Worm (Caenorhabditis elegans) whole organism, midembryonic: ENCODE results near the gene C46F11.5.

Experiments used
- T22C8.4 ChIP-seq: fragments of 200-800 bp; sonication (Bioruptor generic); IDR thresholded peaks from 2 replicates; pipeline ENCODE4 v1.3.6; 2022; ENCODE audit warnings: missing genetic modification characterization, missing compliant biosample characterization
- cog-1 ChIP-seq: sonication (generic microtip); optimal IDR thresholded peaks from 2 replicates; lab custom pipeline; 2016; ENCODE audit warnings: missing genetic modification characterization, missing compliant biosample characterization
- flt-1 ChIP-seq: fragments of 200-800 bp; sonication (Bioruptor generic); IDR thresholded peaks from 2 replicates; pipeline ENCODE4 v1.3.6; 2022; ENCODE audit warnings: missing genetic modification characterization, missing compliant biosample characterization
- klf-2 ChIP-seq: fragments of 200-800 bp; sonication (Bioruptor generic); conservative IDR thresholded peaks from 2 replicates; pipeline ENCODE4 v1.3.6; 2022; ENCODE audit warnings: missing genetic modification reagents, missing genetic modification characterization, missing compliant biosample characterization
- med-1 ChIP-seq: sonication (generic microtip); optimal IDR thresholded peaks from 2 replicates; lab custom pipeline; 2017; ENCODE audit warnings: missing genetic modification characterization, mild to moderate bottlenecking, missing compliant biosample characterization, antibody characterized with exemption, missing genetic modification reagents; ENCODE audit not compliant: insufficient read depth
- ref-1 ChIP-seq: fragments of 200-800 bp; sonication (Bioruptor generic); conservative IDR thresholded peaks from 2 replicates; pipeline ENCODE4 v1.3.6; 2022; ENCODE audit warnings: missing genetic modification reagents, missing genetic modification characterization, missing compliant biosample characterization
- tab-1 ChIP-seq: fragments of 200-800 bp; sonication (Bioruptor generic); IDR thresholded peaks from 2 replicates; pipeline ENCODE4 v1.3.6; 2022; ENCODE audit warnings: missing genetic modification characterization, missing compliant biosample characterization
- ztf-23 ChIP-seq: fragments of 200-800 bp; sonication (Bioruptor generic); IDR thresholded peaks from 2 replicates; pipeline ENCODE4 v1.3.6; 2022; ENCODE audit warnings: missing genetic modification reagents, missing genetic modification characterization, missing compliant biosample characterization
- ztf-29 ChIP-seq: fragments of 200-800 bp; sonication (Bioruptor generic); IDR thresholded peaks from 2 replicates; pipeline ENCODE4 v1.3.6; 2022; ENCODE audit warnings: missing genetic modification reagents, missing genetic modification characterization, missing compliant biosample characterization

Gene C46F11.5

ce11 chrIII:3657479-3657878, at the start of gene C46F11.5:
Gene C46F11.5 (minus strand): TSS chrIII:3657606.
- TF ChIP-seq ztf-23 (no peak), tab-1 (GFP tag; lab: Robert Waterston, UW) (no peak), T22C8.4 (GFP tag; lab: Robert Waterston, UW) (no peak), flt-1 (GFP tag; lab: Robert Waterston, UW) (no peak)

- TF ChIP-seq tab-1 (GFP tag; lab: Robert Waterston, UW), result no peak
- no peak for TF ChIP-seq T22C8.4 (GFP tag; lab: Robert Waterston, UW)
- TF ChIP-seq med-1, result no peak
- TF ChIP-seq cog-1 (tag; lab: Kevin White, UChicago), result no peak
- TF ChIP-seq klf-2 (GFP tag; lab: Robert Waterston, UW), result no peak
- no peak for TF ChIP-seq flt-1 (GFP tag; lab: Robert Waterston, UW)
These were observed 49.2 kb upstream of the C46F11.5 start, which contains the start of gene dph-1 for ce11 chrIII:3706586-3706985. Gene dph-1 (plus strand): TSS chrIII:3706886.

- no peak for TF ChIP-seq flt-1 (GFP tag; lab: Robert Waterston, UW)
- TF ChIP-seq ztf-23, result no peak
- no peak for TF ChIP-seq T22C8.4 (GFP tag; lab: Robert Waterston, UW)
- TF ChIP-seq tab-1 (GFP tag; lab: Robert Waterston, UW), result no peak
- no peak for TF ChIP-seq ztf-29 (GFP tag; lab: Robert Waterston, UW)
- no peak for TF ChIP-seq cog-1 (tag; lab: Kevin White, UChicago)
- no peak for TF ChIP-seq med-1
- TF ChIP-seq klf-2 (GFP tag; lab: Robert Waterston, UW), result no peak
- no peak for TF ChIP-seq ref-1 (GFP tag; lab: Robert Waterston, UW)
These were observed 47.6 kb upstream of the C46F11.5 start, which contains the start of gene wdr-5.1 for ce11 chrIII:3704967-3705366. Gene wdr-5.1 (plus strand): TSS chrIII:3705285.

ce11 chrIII:3703397-3703796, 46.0 kb upstream of the C46F11.5 start, which contains the start of gene C14B1.3:
Gene C14B1.3 (plus strand): TSS chrIII:3703564.
- TF ChIP-seq ztf-29 (GFP tag; lab: Robert Waterston, UW) (no peak), ref-1 (GFP tag; lab: Robert Waterston, UW) (no peak), flt-1 (GFP tag; lab: Robert Waterston, UW) (no peak), cog-1 (tag; lab: Kevin White, UChicago) (no peak)

- TF ChIP-seq ztf-29 (GFP tag; lab: Robert Waterston, UW) (0 out of 2 replicates have a peak, but pooled peaks have one; percentile 20), flt-1 (GFP tag; lab: Robert Waterston, UW) (no peak), ref-1 (GFP tag; lab: Robert Waterston, UW) (no peak)
These were observed 44.3 kb upstream of the C46F11.5 start, which contains the start of the genes pdi-1 and C14B1.2 for ce11 chrIII:3701411-3702310. Gene pdi-1 (minus strand): TSS chrIII:3701461. Gene C14B1.2 (plus strand): TSS chrIII:3702260.

ce11 chrIII:3699275-3699674, 41.9 kb upstream of the C46F11.5 start, which contains the start of gene cyn-9:
Gene cyn-9 (minus strand): TSS chrIII:3699640.
- TF ChIP-seq tab-1 (GFP tag; lab: Robert Waterston, UW) (no peak), ref-1 (GFP tag; lab: Robert Waterston, UW) (no peak), ztf-29 (GFP tag; lab: Robert Waterston, UW) (no peak), ztf-23 (no peak), med-1 (no peak), klf-2 (GFP tag; lab: Robert Waterston, UW) (no peak), flt-1 (GFP tag; lab: Robert Waterston, UW) (no peak), T22C8.4 (GFP tag; lab: Robert Waterston, UW) (no peak), cog-1 (tag; lab: Kevin White, UChicago) (no peak)

ce11 chrIII:3698366-3698765, 41.0 kb upstream of the C46F11.5 start:
- TF ChIP-seq T22C8.4 (GFP tag; lab: Robert Waterston, UW) (no peak), ref-1 (GFP tag; lab: Robert Waterston, UW) (no peak), tab-1 (GFP tag; lab: Robert Waterston, UW) (no peak), cog-1 (tag; lab: Kevin White, UChicago) (no peak), ztf-29 (GFP tag; lab: Robert Waterston, UW) (no peak), ztf-23 (no peak), flt-1 (GFP tag; lab: Robert Waterston, UW) (no peak), klf-2 (GFP tag; lab: Robert Waterston, UW) (no peak), med-1 (no peak)

ce11 chrIII:3695398-3695797, 38.0 kb upstream of the C46F11.5 start:
- TF ChIP-seq ztf-23 (peak; percentile 81), klf-2 (GFP tag; lab: Robert Waterston, UW) (peak; percentile 54; the same call in 1 of the 2 replicates), ref-1 (GFP tag; lab: Robert Waterston, UW) (0 out of 2 replicates have a peak, but pooled peaks have one; percentile 15)

- TF ChIP-seq klf-2 (GFP tag; lab: Robert Waterston, UW) (no peak), tab-1 (GFP tag; lab: Robert Waterston, UW) (no peak), ref-1 (GFP tag; lab: Robert Waterston, UW) (no peak), ztf-29 (GFP tag; lab: Robert Waterston, UW) (no peak), cog-1 (tag; lab: Kevin White, UChicago) (no peak), flt-1 (GFP tag; lab: Robert Waterston, UW) (no peak), med-1 (no peak)
These were observed 37.2 kb upstream of the C46F11.5 start, which contains the start of gene npr-15 for ce11 chrIII:3694572-3694971. Gene npr-15 (minus strand): TSS chrIII:3694672.

ce11 chrIII:3692516-3692915, 35.1 kb upstream of the C46F11.5 start:
- TF ChIP-seq cog-1 (tag; lab: Kevin White, UChicago) (no peak), flt-1 (GFP tag; lab: Robert Waterston, UW) (no peak), ztf-23 (no peak), med-1 (no peak), ref-1 (GFP tag; lab: Robert Waterston, UW) (no peak), ztf-29 (GFP tag; lab: Robert Waterston, UW) (no peak), T22C8.4 (GFP tag; lab: Robert Waterston, UW) (no peak), tab-1 (GFP tag; lab: Robert Waterston, UW) (no peak), klf-2 (GFP tag; lab: Robert Waterston, UW) (no peak)
